Worm (Caenorhabditis elegans) whole organism, L1 larva: ENCODE results near the gene Y43H11AL.1.
A peak's percentile ranks its signal among the peaks of the same experiment; 100 is the strongest.

Experiments used
- C04F5.9 ChIP-seq: sonication (generic microtip); optimal IDR thresholded peaks from 2 replicates; lab custom pipeline; 2016; ENCODE audit warnings: missing genetic modification characterization, missing compliant biosample characterization
- C34B4.2 ChIP-seq: sonication (generic microtip); optimal IDR thresholded peaks from 2 replicates; lab custom pipeline; 2017; ENCODE audit warnings: mild to moderate bottlenecking, missing genetic modification characterization, missing compliant biosample characterization
- F16B12.6 ChIP-seq: fragments of 150-350 bp; optimal IDR thresholded peaks from 2 replicates; lab custom pipeline; 2014; ENCODE audit warnings: missing biosample characterization, missing genetic modification characterization
- aha-1 ChIP-seq: fragments of 150-350 bp; optimal IDR thresholded peaks from 2 replicates; lab custom pipeline; 2014; ENCODE audit warnings: missing biosample characterization, missing genetic modification characterization
- ama-1 ChIP-seq: fragments of 150-350 bp; optimal IDR thresholded peaks from 2 replicates; lab custom pipeline; 2014
- ceh-8 ChIP-seq: fragments of 200-800 bp; sonication (Bioruptor generic); optimal IDR thresholded peaks from 2 replicates; lab custom pipeline; 2018; ENCODE audit warnings: mild to moderate bottlenecking, missing genetic modification characterization, moderate library complexity, missing compliant biosample characterization
- ceh-82 ChIP-seq, 3 experiments: fragments of 150-350 bp in 1 of 3; sonication (generic microtip) in 2 of 3; optimal IDR thresholded peaks; 2 replicates each; lab custom pipeline; 2014 to 2017; ENCODE audit warnings: missing biosample characterization in 3 of 3, missing genetic modification characterization in 3 of 3
- ces-1 ChIP-seq: fragments of 150-350 bp; optimal IDR thresholded peaks from 2 replicates; lab custom pipeline; 2014; ENCODE audit warnings: missing biosample characterization, missing genetic modification reagents, missing genetic modification characterization
- dsc-1 ChIP-seq: sonication (generic microtip); optimal IDR thresholded peaks from 2 replicates; lab custom pipeline; 2016; ENCODE audit warnings: mild to moderate bottlenecking, missing genetic modification characterization, missing compliant biosample characterization
- efl-1 ChIP-seq, 4 experiments: fragments of 150-350 bp; optimal IDR thresholded peaks in 3 of 4; peaks in 1 of 4; 1 replicate in 1 of 4; 2 replicates in 3 of 4; lab custom pipeline; 2014; ENCODE audit warnings: missing biosample characterization in 2 of 4, missing genetic modification characterization in 2 of 4, missing genetic modification reagents in 2 of 4
- efl-3 ChIP-seq: fragments of 200-800 bp; sonication (Bioruptor generic); optimal IDR thresholded peaks from 2 replicates; lab custom pipeline; 2018; ENCODE audit warnings: mild to moderate bottlenecking, missing genetic modification characterization, missing compliant biosample characterization
- elt-2 ChIP-seq: sonication (generic microtip); optimal IDR thresholded peaks from 2 replicates; lab custom pipeline; 2016; ENCODE audit warnings: missing genetic modification characterization, mild to moderate bottlenecking, inconsistent platforms, missing compliant biosample characterization, missing genetic modification reagents
- elt-3 ChIP-seq, 6 experiments: fragments of 150-350 bp in 1 of 6; sonication (generic microtip); optimal IDR thresholded peaks; 2 replicates each; lab custom pipeline; 2017 to 2018; ENCODE audit warnings: missing biosample characterization in 6 of 6, missing genetic modification characterization in 6 of 6, inconsistent platforms in 1 of 6
- ets-5 ChIP-seq: fragments of 200-800 bp; sonication (Bioruptor generic); IDR thresholded peaks from 2 replicates; pipeline ENCODE4 v1.3.6; 2022; ENCODE audit warnings: missing genetic modification characterization, missing compliant biosample characterization
- fkh-8 ChIP-seq: sonication (generic microtip); optimal IDR thresholded peaks from 2 replicates; lab custom pipeline; 2016; ENCODE audit warnings: mild to moderate bottlenecking, missing genetic modification characterization, missing compliant biosample characterization
- hlh-17 ChIP-seq: fragments of 200-800 bp; sonication (Bioruptor generic); optimal IDR thresholded peaks from 2 replicates; lab custom pipeline; 2018; ENCODE audit warnings: missing genetic modification characterization, mild to moderate bottlenecking, missing compliant biosample characterization, moderate library complexity, borderline replicate concordance
- hpl-2 ChIP-seq: fragments of 150-350 bp; optimal IDR thresholded peaks from 2 replicates; lab custom pipeline; 2014; ENCODE audit warnings: missing biosample characterization, missing genetic modification reagents, missing genetic modification characterization
- lin-14 ChIP-seq: fragments of 200-800 bp; sonication (Bioruptor generic); optimal IDR thresholded peaks from 2 replicates; lab custom pipeline; 2018; ENCODE audit warnings: mild to moderate bottlenecking, missing genetic modification characterization, moderate library complexity, missing compliant biosample characterization
- lin-15B ChIP-seq: fragments of 150-350 bp; sonication (generic microtip); optimal IDR thresholded peaks from 3 replicates; lab custom pipeline; 2014; ENCODE audit warnings: missing biosample characterization, missing genetic modification characterization
- lin-35 ChIP-seq, 2 experiments: fragments of 150-350 bp; optimal IDR thresholded peaks; 2 replicates each; lab custom pipeline; 2014; ENCODE audit warnings: missing biosample characterization in 2 of 2, missing genetic modification characterization in 2 of 2, missing genetic modification reagents in 2 of 2
- mab-9 ChIP-seq: fragments of 200-800 bp; sonication (Bioruptor generic); IDR thresholded peaks from 2 replicates; pipeline ENCODE4 v1.3.6; 2022; ENCODE audit warnings: missing genetic modification reagents, missing genetic modification characterization, missing compliant biosample characterization
- mdl-1 ChIP-seq, 2 experiments: fragments of 150-350 bp; optimal IDR thresholded peaks; 2 replicates each; lab custom pipeline; 2014 to 2017; ENCODE audit warnings: missing biosample characterization in 2 of 2, missing genetic modification characterization in 2 of 2, inconsistent platforms in 1 of 2
- mep-1 ChIP-seq: fragments of 150-350 bp; optimal IDR thresholded peaks from 2 replicates; lab custom pipeline; 2014; ENCODE audit warnings: missing biosample characterization, missing genetic modification characterization
- nhr-19 ChIP-seq: fragments of 200-800 bp; sonication (Bioruptor generic); conservative IDR thresholded peaks from 2 replicates; pipeline ENCODE4 v1.3.6; 2022; ENCODE audit warnings: missing genetic modification characterization, missing compliant biosample characterization
- nhr-20 ChIP-seq: sonication (generic microtip); optimal IDR thresholded peaks from 2 replicates; lab custom pipeline; 2016; ENCODE audit warnings: mild to moderate bottlenecking, missing genetic modification characterization, missing compliant biosample characterization
- nhr-28 ChIP-seq: fragments of 150-350 bp; optimal IDR thresholded peaks from 2 replicates; lab custom pipeline; 2014; ENCODE audit warnings: missing biosample characterization, missing genetic modification characterization
- nhr-47 ChIP-seq: sonication (generic microtip); optimal IDR thresholded peaks from 2 replicates; lab custom pipeline; 2016; ENCODE audit warnings: mild to moderate bottlenecking, missing genetic modification characterization, moderate library complexity, missing compliant biosample characterization
- nhr-71 ChIP-seq: sonication (generic microtip); optimal IDR thresholded peaks from 2 replicates; lab custom pipeline; 2016; ENCODE audit warnings: mild to moderate bottlenecking, missing genetic modification characterization, moderate library complexity, missing compliant biosample characterization
- nhr-76 ChIP-seq: sonication (generic microtip); optimal IDR thresholded peaks from 2 replicates; lab custom pipeline; 2017; ENCODE audit warnings: missing biosample characterization, missing genetic modification characterization
- nhr-77 ChIP-seq: fragments of 150-350 bp; optimal IDR thresholded peaks from 2 replicates; lab custom pipeline; 2014; ENCODE audit warnings: missing biosample characterization, missing genetic modification characterization
- nhr-84 ChIP-seq: sonication (generic microtip); optimal IDR thresholded peaks from 2 replicates; lab custom pipeline; 2017; ENCODE audit warnings: missing biosample characterization, missing genetic modification characterization
- nhr-90 ChIP-seq: sonication (generic microtip); optimal IDR thresholded peaks from 2 replicates; lab custom pipeline; 2016; ENCODE audit warnings: mild to moderate bottlenecking, missing genetic modification characterization, missing compliant biosample characterization; ENCODE audit not compliant: poor library complexity
- pax-3 ChIP-seq: fragments of 200-800 bp; sonication (Bioruptor generic); optimal IDR thresholded peaks from 2 replicates; lab custom pipeline; 2018; ENCODE audit warnings: mild to moderate bottlenecking, missing genetic modification characterization, moderate library complexity, missing compliant biosample characterization
- pqm-1 ChIP-seq: sonication (generic microtip); optimal IDR thresholded peaks from 3 replicates; lab custom pipeline; 2017; ENCODE audit warnings: missing biosample characterization, missing genetic modification characterization
- rnt-1 ChIP-seq: sonication (generic microtip); optimal IDR thresholded peaks from 2 replicates; lab custom pipeline; 2016; ENCODE audit warnings: mild to moderate bottlenecking, missing genetic modification characterization, moderate library complexity, missing compliant biosample characterization
- skn-1 ChIP-seq: fragments of 150-350 bp; optimal IDR thresholded peaks from 2 replicates; lab custom pipeline; 2014; ENCODE audit warnings: missing biosample characterization, missing genetic modification characterization
- sox-4 ChIP-seq: sonication (generic microtip); optimal IDR thresholded peaks from 2 replicates; lab custom pipeline; 2016; ENCODE audit warnings: missing genetic modification characterization, missing compliant biosample characterization
- sptf-1 ChIP-seq: fragments of 150-350 bp; optimal IDR thresholded peaks from 2 replicates; lab custom pipeline; 2014; ENCODE audit warnings: missing biosample characterization, missing genetic modification characterization
- tbx-2 ChIP-seq: sonication (generic microtip); optimal IDR thresholded peaks from 2 replicates; lab custom pipeline; 2016; ENCODE audit warnings: missing genetic modification characterization, missing compliant biosample characterization
- tlp-1 ChIP-seq: fragments of 150-350 bp; optimal IDR thresholded peaks from 2 replicates; lab custom pipeline; 2014; ENCODE audit warnings: missing biosample characterization, missing genetic modification characterization
- unc-86 ChIP-seq: sonication (generic microtip); optimal IDR thresholded peaks from 2 replicates; lab custom pipeline; 2016; ENCODE audit warnings: missing genetic modification characterization, missing compliant biosample characterization
- vab-15 ChIP-seq: sonication (generic microtip); optimal IDR thresholded peaks from 2 replicates; lab custom pipeline; 2017; ENCODE audit warnings: missing genotype, mild to moderate bottlenecking, missing genetic modification characterization, missing compliant biosample characterization
- zip-4 ChIP-seq: fragments of 200-800 bp; sonication (Bioruptor generic); optimal IDR thresholded peaks from 2 replicates; lab custom pipeline; 2018; ENCODE audit warnings: mild to moderate bottlenecking, missing genetic modification characterization, moderate library complexity, missing compliant biosample characterization
- ztf-11 ChIP-seq, 2 experiments: sonication (generic microtip); optimal IDR thresholded peaks; 2 replicates each; lab custom pipeline; 2016 to 2017; ENCODE audit warnings: missing genetic modification characterization in 2 of 2, missing biosample characterization in 1 of 2, missing compliant biosample characterization in 1 of 2

The Y43H11AL.1 gene

ce11 chrII:247736-248135 lies 15.2 kb upstream of the Y43H11AL.1 start:
- TF ChIP-seq elt-3 (tag; optimal IDR thresholded peaks at IDR 0.05; lab: Kevin White, UChicago): no peak
- TF ChIP-seq nhr-19: no peak
- no peak for TF ChIP-seq skn-1 (tag; lab: Kevin White, UChicago)
- TF ChIP-seq tlp-1 (tag; lab: Kevin White, UChicago): no peak
- TF ChIP-seq lin-15B (tag; lab: Kevin White, UChicago): no peak
- no peak for TF ChIP-seq sox-4 (tag; lab: Kevin White, UChicago)
- TF ChIP-seq dsc-1 (tag; lab: Kevin White, UChicago): no peak
- no peak for TF ChIP-seq sptf-1

DNA sequence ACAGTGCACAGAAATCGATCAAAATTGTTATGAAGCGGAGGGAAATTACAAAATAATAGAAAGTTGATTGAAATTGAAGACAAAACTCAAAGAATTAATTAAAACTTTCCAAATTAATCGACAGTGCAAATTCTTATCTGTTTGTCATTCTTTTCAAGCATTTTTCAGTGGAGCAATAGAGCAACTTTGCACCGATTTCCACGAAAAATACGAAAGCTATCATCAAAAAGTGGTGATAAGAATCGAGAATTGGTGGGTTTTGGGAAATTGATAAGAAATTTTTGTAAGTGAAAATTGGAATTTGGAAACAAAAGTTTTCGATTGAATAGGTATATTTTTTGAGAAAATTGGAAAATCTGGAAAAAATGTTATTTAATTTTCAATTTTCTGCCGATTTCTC lies 7.5 kb upstream of the Y43H11AL.1 start:
- TF ChIP-seq mep-1 (tag; lab: Kevin White, UChicago): no peak
- no peak for TF ChIP-seq nhr-28 (tag; lab: Kevin White, UChicago)
- no peak for TF ChIP-seq tbx-2 (tag; lab: Kevin White, UChicago)
- TF ChIP-seq efl-1 (optimal IDR thresholded peaks at IDR 0.05; lab: Kevin White, UChicago): peak in 1 of 2 experiments; percentile 7
- TF ChIP-seq efl-1 (GFP tag; optimal IDR thresholded peaks at IDR 0.05 in 1 of 2; lab: Kevin White, UChicago): peak in 1 of 2 experiments; percentile 88
- peak; percentile 99 for TF ChIP-seq pqm-1 (tag; lab: Kevin White, UChicago)
- no peak for TF ChIP-seq zip-4 (GFP tag; lab: Kevin White, UChicago)
- TF ChIP-seq ceh-8: no peak
- peak in 1 of 2 experiments; percentile 27 for TF ChIP-seq lin-35 (GFP tag; optimal IDR thresholded peaks at IDR 0.05; lab: Kevin White, UChicago)
- no peak for TF ChIP-seq vab-15 (tag; lab: Kevin White, UChicago)
- peak; percentile 71 for TF ChIP-seq elt-2 (tag; lab: Kevin White, UChicago)
- no peak for TF ChIP-seq F16B12.6 (tag; lab: Kevin White, UChicago)
- no peak for TF ChIP-seq nhr-47 (tag; lab: Kevin White, UChicago)
- TF ChIP-seq C34B4.2: no peak
- no peak for TF ChIP-seq unc-86 (tag; lab: Kevin White, UChicago)
- no peak for TF ChIP-seq nhr-76 (tag; lab: Kevin White, UChicago)
- TF ChIP-seq tlp-1 (tag; lab: Kevin White, UChicago): no peak
- TF ChIP-seq, all 84 proteins: peak for 4

ce11 chrII:237721-238120 lies 5.2 kb upstream of the Y43H11AL.1 start, which contains the start of gene laat-1:
Gene laat-1, minus strand, starts transcription at chrII:237821.
- TF ChIP-seq nhr-76 (tag; lab: Kevin White, UChicago) (no peak), ces-1 (GFP tag; lab: Kevin White, UChicago) (no peak), C04F5.9 (tag; lab: Kevin White, UChicago) (no peak), aha-1 (no peak), elt-3 (tag; optimal IDR thresholded peaks at IDR 0.05; lab: Kevin White, UChicago) (no peak)

DNA sequence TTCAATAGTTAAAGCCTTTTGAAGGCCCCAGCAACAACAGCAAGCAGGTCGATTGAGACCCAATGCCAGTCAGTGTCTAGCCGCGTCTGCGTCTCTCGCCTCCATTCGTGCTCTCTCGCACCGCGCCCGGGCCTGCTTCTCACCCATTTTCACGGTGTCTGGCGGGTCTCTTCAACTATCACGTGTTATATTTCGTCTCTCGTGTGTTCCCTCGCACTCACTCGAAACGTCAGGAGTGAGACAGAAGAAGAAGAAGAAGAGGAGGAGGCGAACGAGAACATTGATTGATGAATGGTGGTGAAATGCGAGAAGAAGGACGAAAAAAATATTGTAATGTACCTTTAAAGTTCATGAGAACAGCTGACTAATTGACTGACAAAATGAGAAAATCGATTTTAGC lies 11.3 kb downstream of the Y43H11AL.1 start:
- TF ChIP-seq mab-9 (GFP tag; lab: Robert Waterston, UW) (no peak), elt-2 (tag; lab: Kevin White, UChicago) (peak; percentile 5), nhr-90 (tag; lab: Kevin White, UChicago) (peak; percentile 70), hpl-2 (GFP tag; lab: Kevin White, UChicago) (no peak), nhr-77 (tag; lab: Kevin White, UChicago) (peak; percentile 25), unc-86 (tag; lab: Kevin White, UChicago) (peak; percentile 68), C34B4.2 (no peak), nhr-47 (tag; lab: Kevin White, UChicago) (peak; percentile 80), ztf-11 (tag; optimal IDR thresholded peaks at IDR 0.05; lab: Kevin White, UChicago) (peak in 1 of 2 experiments; percentile 62), ets-5 (GFP tag; lab: Robert Waterston, UW) (no peak), rnt-1 (peak; percentile 76), lin-14 (peak; percentile 96), efl-3 (GFP tag; lab: Kevin White, UChicago) (no peak), nhr-20 (tag; lab: Kevin White, UChicago) (peak; percentile 79), mdl-1 (tag; optimal IDR thresholded peaks at IDR 0.05; lab: Kevin White, UChicago) (peak; percentile 50 to 92), ceh-82 (tag; optimal IDR thresholded peaks at IDR 0.05; lab: Kevin White, UChicago) (peak; percentile 52 to 69 (median 67)), lin-35 (GFP tag; optimal IDR thresholded peaks at IDR 0.05; lab: Kevin White, UChicago) (peak; percentile 81 to 85), mep-1 (tag; lab: Kevin White, UChicago) (peak; percentile 77), nhr-71 (tag; lab: Kevin White, UChicago) (peak; percentile 90), fkh-8 (tag; lab: Kevin White, UChicago) (peak; percentile 68), nhr-84 (tag; lab: Kevin White, UChicago) (no peak), hlh-17 (GFP tag; lab: Kevin White, UChicago) (no peak), ama-1 (no peak), efl-1 (optimal IDR thresholded peaks at IDR 0.05; lab: Kevin White, UChicago) (peak; percentile 82 to 89), efl-1 (GFP tag; optimal IDR thresholded peaks at IDR 0.05 in 1 of 2; lab: Kevin White, UChicago) (peak; percentile 72 to 97), pax-3 (no peak), nhr-76 (tag; lab: Kevin White, UChicago) (no peak), aha-1 (no peak), tbx-2 (tag; lab: Kevin White, UChicago) (peak; percentile 81), nhr-19 (peak; percentile 70)
